Worm (Caenorhabditis elegans) whole organism, L1 larva: Measurements from ENCODE around the gene nep-21.
A peak's percentile ranks its signal among the peaks of the same experiment; 100 is the strongest.

ENCODE experiments used
- F16B12.6 ChIP-seq: fragments of 150-350 bp; optimal IDR thresholded peaks from 2 replicates; lab custom pipeline; 2014; ENCODE audit warnings: missing biosample characterization, missing genetic modification characterization
- Y116A8C.19 ChIP-seq: sonication (generic microtip); optimal IDR thresholded peaks from 2 replicates; lab custom pipeline; 2016; ENCODE audit warnings: missing compliant biosample characterization, missing genetic modification characterization, borderline replicate concordance
- alr-1 ChIP-seq: fragments of 200-800 bp; sonication (Bioruptor generic); optimal IDR thresholded peaks from 2 replicates; lab custom pipeline; 2018; ENCODE audit warnings: borderline replicate concordance, mild to moderate bottlenecking, missing genetic modification characterization, missing compliant biosample characterization
- ceh-88 ChIP-seq: fragments of 200-800 bp; sonication (Bioruptor generic); IDR thresholded peaks from 2 replicates; pipeline ENCODE4 v1.3.6; 2022; ENCODE audit warnings: missing genetic modification characterization, missing compliant biosample characterization
- ceh-90 ChIP-seq: sonication (generic microtip); optimal IDR thresholded peaks from 2 replicates; lab custom pipeline; 2016; ENCODE audit warnings: missing genetic modification characterization, missing compliant biosample characterization
- ces-1 ChIP-seq: fragments of 150-350 bp; optimal IDR thresholded peaks from 2 replicates; lab custom pipeline; 2014; ENCODE audit warnings: missing biosample characterization, missing genetic modification reagents, missing genetic modification characterization
- dpl-1 ChIP-seq, 3 experiments: fragments of 150-350 bp in 2 of 3; sonication (generic microtip) in 1 of 3; optimal IDR thresholded peaks; 2 replicates each; lab custom pipeline; 2014 to 2017; ENCODE audit warnings: missing biosample characterization in 3 of 3, missing genetic modification characterization in 3 of 3, missing genetic modification reagents in 3 of 3
- efl-1 ChIP-seq, 4 experiments: fragments of 150-350 bp; optimal IDR thresholded peaks in 3 of 4; peaks in 1 of 4; 1 replicate in 1 of 4; 2 replicates in 3 of 4; lab custom pipeline; 2014; ENCODE audit warnings: missing biosample characterization in 2 of 4, missing genetic modification characterization in 2 of 4, missing genetic modification reagents in 2 of 4
- efl-3 ChIP-seq: fragments of 200-800 bp; sonication (Bioruptor generic); optimal IDR thresholded peaks from 2 replicates; lab custom pipeline; 2018; ENCODE audit warnings: mild to moderate bottlenecking, missing genetic modification characterization, missing compliant biosample characterization
- egl-13 ChIP-seq: sonication (generic microtip); optimal IDR thresholded peaks from 2 replicates; lab custom pipeline; 2016; ENCODE audit warnings: missing genotype, missing genetic modification reagents, missing genetic modification characterization, missing compliant biosample characterization
- egl-27 ChIP-seq, 2 experiments: fragments of 150-350 bp in 1 of 2; sonication (generic microtip); optimal IDR thresholded peaks; 3 replicates each; lab custom pipeline; 2017 to 2018; ENCODE audit warnings: missing biosample characterization in 2 of 2, missing genetic modification characterization in 2 of 2, missing genetic modification reagents in 2 of 2
- elt-2 ChIP-seq: sonication (generic microtip); optimal IDR thresholded peaks from 2 replicates; lab custom pipeline; 2016; ENCODE audit warnings: missing genetic modification characterization, mild to moderate bottlenecking, inconsistent platforms, missing compliant biosample characterization, missing genetic modification reagents
- fkh-4 ChIP-seq: sonication (generic microtip); optimal IDR thresholded peaks from 2 replicates; lab custom pipeline; 2016; ENCODE audit warnings: missing compliant biosample characterization, missing genetic modification characterization, borderline replicate concordance
- fkh-8 ChIP-seq: sonication (generic microtip); optimal IDR thresholded peaks from 2 replicates; lab custom pipeline; 2016; ENCODE audit warnings: mild to moderate bottlenecking, missing genetic modification characterization, missing compliant biosample characterization
- fos-1 ChIP-seq: fragments of 150-350 bp; optimal IDR thresholded peaks from 2 replicates; lab custom pipeline; 2014; ENCODE audit warnings: missing biosample characterization, missing genetic modification characterization
- grh-1 ChIP-seq: fragments of 200-800 bp; sonication (Bioruptor generic); IDR thresholded peaks from 2 replicates; pipeline ENCODE4 v1.3.6; 2022; ENCODE audit warnings: missing genetic modification reagents, missing genetic modification characterization, missing compliant biosample characterization
- hpl-2 ChIP-seq: fragments of 150-350 bp; optimal IDR thresholded peaks from 2 replicates; lab custom pipeline; 2014; ENCODE audit warnings: missing biosample characterization, missing genetic modification reagents, missing genetic modification characterization
- irx-1 ChIP-seq: sonication (generic microtip); optimal IDR thresholded peaks from 2 replicates; lab custom pipeline; 2016; ENCODE audit warnings: missing genetic modification characterization, missing compliant biosample characterization
- isw-1 ChIP-seq: fragments of 200-800 bp; sonication (Bioruptor generic); IDR thresholded peaks from 2 replicates; pipeline ENCODE4 v1.3.6; 2022; ENCODE audit warnings: missing genetic modification characterization, missing compliant biosample characterization
- lin-14 ChIP-seq: fragments of 200-800 bp; sonication (Bioruptor generic); optimal IDR thresholded peaks from 2 replicates; lab custom pipeline; 2018; ENCODE audit warnings: mild to moderate bottlenecking, missing genetic modification characterization, moderate library complexity, missing compliant biosample characterization
- lin-35 ChIP-seq, 2 experiments: fragments of 150-350 bp; optimal IDR thresholded peaks; 2 replicates each; lab custom pipeline; 2014; ENCODE audit warnings: missing biosample characterization in 2 of 2, missing genetic modification characterization in 2 of 2, missing genetic modification reagents in 2 of 2
- lin-39 ChIP-seq: fragments of 150-350 bp; optimal IDR thresholded peaks from 2 replicates; lab custom pipeline; 2014; ENCODE audit warnings: missing biosample characterization, missing genetic modification reagents, missing genetic modification characterization
- lir-3 ChIP-seq: sonication (generic microtip); optimal IDR thresholded peaks from 2 replicates; lab custom pipeline; 2016; ENCODE audit warnings: mild to moderate bottlenecking, missing genetic modification characterization, moderate library complexity, missing compliant biosample characterization; ENCODE audit not compliant: poor library complexity
- mdl-1 ChIP-seq, 2 experiments: fragments of 150-350 bp; optimal IDR thresholded peaks; 2 replicates each; lab custom pipeline; 2014 to 2017; ENCODE audit warnings: missing biosample characterization in 2 of 2, missing genetic modification characterization in 2 of 2, inconsistent platforms in 1 of 2
- mep-1 ChIP-seq: fragments of 150-350 bp; optimal IDR thresholded peaks from 2 replicates; lab custom pipeline; 2014; ENCODE audit warnings: missing biosample characterization, missing genetic modification characterization
- nhr-11 ChIP-seq: fragments of 150-350 bp; optimal IDR thresholded peaks from 2 replicates; lab custom pipeline; 2014; ENCODE audit warnings: missing biosample characterization, missing genetic modification characterization
- nhr-237 ChIP-seq: fragments of 150-350 bp; optimal IDR thresholded peaks from 2 replicates; lab custom pipeline; 2014; ENCODE audit warnings: missing biosample characterization, missing genetic modification characterization
- nhr-28 ChIP-seq: fragments of 150-350 bp; optimal IDR thresholded peaks from 2 replicates; lab custom pipeline; 2014; ENCODE audit warnings: missing biosample characterization, missing genetic modification characterization
- nhr-47 ChIP-seq: sonication (generic microtip); optimal IDR thresholded peaks from 2 replicates; lab custom pipeline; 2016; ENCODE audit warnings: mild to moderate bottlenecking, missing genetic modification characterization, moderate library complexity, missing compliant biosample characterization
- nhr-71 ChIP-seq: sonication (generic microtip); optimal IDR thresholded peaks from 2 replicates; lab custom pipeline; 2016; ENCODE audit warnings: mild to moderate bottlenecking, missing genetic modification characterization, moderate library complexity, missing compliant biosample characterization
- nhr-76 ChIP-seq: sonication (generic microtip); optimal IDR thresholded peaks from 2 replicates; lab custom pipeline; 2017; ENCODE audit warnings: missing biosample characterization, missing genetic modification characterization
- nhr-77 ChIP-seq: fragments of 150-350 bp; optimal IDR thresholded peaks from 2 replicates; lab custom pipeline; 2014; ENCODE audit warnings: missing biosample characterization, missing genetic modification characterization
- nhr-84 ChIP-seq: sonication (generic microtip); optimal IDR thresholded peaks from 2 replicates; lab custom pipeline; 2017; ENCODE audit warnings: missing biosample characterization, missing genetic modification characterization
- nhr-85 ChIP-seq: sonication (generic microtip); peaks from one replicate; lab custom pipeline; 2016; ENCODE audit warnings: missing genetic modification characterization, inconsistent platforms, missing compliant biosample characterization
- snpc-4 ChIP-seq: fragments of 150-350 bp; optimal IDR thresholded peaks from 2 replicates; lab custom pipeline; 2014; ENCODE audit warnings: missing biosample characterization, missing genetic modification characterization
- snu-23 ChIP-seq: sonication (generic microtip); optimal IDR thresholded peaks from 2 replicates; lab custom pipeline; 2016; ENCODE audit warnings: missing genetic modification characterization, missing compliant biosample characterization
- sup-37 ChIP-seq: fragments of 200-800 bp; sonication (Bioruptor generic); optimal IDR thresholded peaks from 2 replicates; lab custom pipeline; 2018; ENCODE audit warnings: mild to moderate bottlenecking, missing genetic modification characterization, missing compliant biosample characterization
- swsn-7 ChIP-seq: sonication (generic microtip); optimal IDR thresholded peaks from 2 replicates; lab custom pipeline; 2016; ENCODE audit warnings: missing genetic modification characterization, missing compliant biosample characterization
- unc-30 ChIP-seq: sonication (generic microtip); optimal IDR thresholded peaks from 2 replicates; lab custom pipeline; 2017; ENCODE audit warnings: missing biosample characterization, missing genetic modification characterization
- unc-86 ChIP-seq: sonication (generic microtip); optimal IDR thresholded peaks from 2 replicates; lab custom pipeline; 2016; ENCODE audit warnings: missing genetic modification characterization, missing compliant biosample characterization
- unc-98 ChIP-seq: fragments of 200-800 bp; sonication (Bioruptor generic); IDR thresholded peaks from 2 replicates; pipeline ENCODE4 v1.3.6; 2022; ENCODE audit warnings: missing genetic modification characterization, missing compliant biosample characterization
- xbp-1 ChIP-seq: sonication (generic microtip); optimal IDR thresholded peaks from 2 replicates; lab custom pipeline; 2016; ENCODE audit warnings: missing genetic modification characterization, missing compliant biosample characterization
- zag-1 ChIP-seq: fragments of 150-350 bp; optimal IDR thresholded peaks from 2 replicates; lab custom pipeline; 2014; ENCODE audit warnings: missing biosample characterization, missing genetic modification characterization
- zip-4 ChIP-seq: fragments of 200-800 bp; sonication (Bioruptor generic); optimal IDR thresholded peaks from 2 replicates; lab custom pipeline; 2018; ENCODE audit warnings: mild to moderate bottlenecking, missing genetic modification characterization, moderate library complexity, missing compliant biosample characterization
- ztf-11 ChIP-seq, 2 experiments: sonication (generic microtip); optimal IDR thresholded peaks; 2 replicates each; lab custom pipeline; 2016 to 2017; ENCODE audit warnings: missing genetic modification characterization in 2 of 2, missing biosample characterization in 1 of 2, missing compliant biosample characterization in 1 of 2
- ztf-4 ChIP-seq: fragments of 150-350 bp; optimal IDR thresholded peaks from 2 replicates; lab custom pipeline; 2014; ENCODE audit warnings: missing biosample characterization, missing genetic modification characterization

The nep-21 gene

ce11 chrV:14177657-14178129 is 48.6 kb downstream of the nep-21 start, which contains the start of gene ceh-74:
Gene ceh-74 (plus strand): TSS chrV:14178079.
- peak; percentile 36 to 44 for TF ChIP-seq efl-1 (optimal IDR thresholded peaks at IDR 0.05; lab: Kevin White, UChicago)
- TF ChIP-seq efl-1 (GFP tag; optimal IDR thresholded peaks at IDR 0.05 in 1 of 2; lab: Kevin White, UChicago): no peak
- TF ChIP-seq egl-13 (tag; lab: Kevin White, UChicago): no peak
- TF ChIP-seq ztf-11 (tag; optimal IDR thresholded peaks at IDR 0.05; lab: Kevin White, UChicago): no peak
- no peak for TF ChIP-seq dpl-1 (GFP tag; optimal IDR thresholded peaks at IDR 0.05; lab: Kevin White, UChicago)
- no peak for TF ChIP-seq egl-27 (tag; optimal IDR thresholded peaks at IDR 0.05; lab: Kevin White, UChicago)
- TF ChIP-seq unc-30 (tag; lab: Kevin White, UChicago): no peak
- no peak for TF ChIP-seq fkh-8
- no peak for TF ChIP-seq nhr-77
- TF ChIP-seq mep-1 (tag; lab: Kevin White, UChicago): peak; percentile 42
- no peak for TF ChIP-seq snpc-4 (tag; lab: Kevin White, UChicago)
- peak; percentile 28 for TF ChIP-seq nhr-85 (tag; lab: Kevin White, UChicago)
- no peak for TF ChIP-seq unc-98 (GFP tag; lab: Robert Waterston, UW)
- TF ChIP-seq lir-3 (tag; lab: Kevin White, UChicago): no peak
- no peak for TF ChIP-seq ceh-88 (GFP tag; lab: Robert Waterston, UW)
- no peak for TF ChIP-seq hpl-2 (GFP tag; lab: Kevin White, UChicago)
- TF ChIP-seq zip-4 (GFP tag; lab: Kevin White, UChicago): no peak
- TF ChIP-seq nhr-11 (tag; lab: Kevin White, UChicago): no peak
- no peak for TF ChIP-seq fos-1
- TF ChIP-seq nhr-76: no peak
- no peak for TF ChIP-seq ceh-90
- TF ChIP-seq snu-23 (GFP tag; lab: Kevin White, UChicago): no peak
- no peak for TF ChIP-seq isw-1 (GFP tag; lab: Robert Waterston, UW)
- no peak for TF ChIP-seq lin-39
- no peak for TF ChIP-seq xbp-1 (tag; lab: Kevin White, UChicago)
- TF ChIP-seq elt-2 (tag; lab: Kevin White, UChicago): no peak
- TF ChIP-seq unc-86 (tag; lab: Kevin White, UChicago): peak; percentile 16
- no peak for TF ChIP-seq ces-1
- no peak for TF ChIP-seq alr-1 (tag; lab: Kevin White, UChicago)
- TF ChIP-seq F16B12.6: no peak
- TF ChIP-seq sup-37 (GFP tag; lab: Kevin White, UChicago): no peak
- TF ChIP-seq nhr-47 (tag; lab: Kevin White, UChicago): no peak
- no peak for TF ChIP-seq zag-1 (tag; lab: Kevin White, UChicago)
- peak; percentile 61 for TF ChIP-seq lin-14 (GFP tag; lab: Kevin White, UChicago)
- no peak for TF ChIP-seq irx-1 (tag; lab: Kevin White, UChicago)
- TF ChIP-seq nhr-237 (tag; lab: Kevin White, UChicago): no peak
- no peak for TF ChIP-seq ztf-4 (tag; lab: Kevin White, UChicago)
- TF ChIP-seq Y116A8C.19 (tag; lab: Kevin White, UChicago): no peak
- TF ChIP-seq lin-35 (GFP tag; optimal IDR thresholded peaks at IDR 0.05; lab: Kevin White, UChicago): peak in 1 of 2 experiments; percentile 31
- TF ChIP-seq swsn-7 (tag; lab: Kevin White, UChicago): peak; percentile 12

ce11 chrV:14176572-14176971 is 49.7 kb downstream of the nep-21 start:
- TF ChIP-seq xbp-1 (tag; lab: Kevin White, UChicago) (no peak), nhr-84 (tag; lab: Kevin White, UChicago) (no peak), ztf-11 (tag; optimal IDR thresholded peaks at IDR 0.05; lab: Kevin White, UChicago) (no peak), efl-3 (GFP tag; lab: Kevin White, UChicago) (no peak), nhr-28 (tag; lab: Kevin White, UChicago) (no peak), nhr-85 (tag; lab: Kevin White, UChicago) (no peak), fkh-4 (no peak), mdl-1 (tag; optimal IDR thresholded peaks at IDR 0.05; lab: Kevin White, UChicago) (no peak), grh-1 (no peak), nhr-71 (no peak)
